Worm (Caenorhabditis elegans): Measurements from ENCODE around the gene nhr-274.

DNA sequence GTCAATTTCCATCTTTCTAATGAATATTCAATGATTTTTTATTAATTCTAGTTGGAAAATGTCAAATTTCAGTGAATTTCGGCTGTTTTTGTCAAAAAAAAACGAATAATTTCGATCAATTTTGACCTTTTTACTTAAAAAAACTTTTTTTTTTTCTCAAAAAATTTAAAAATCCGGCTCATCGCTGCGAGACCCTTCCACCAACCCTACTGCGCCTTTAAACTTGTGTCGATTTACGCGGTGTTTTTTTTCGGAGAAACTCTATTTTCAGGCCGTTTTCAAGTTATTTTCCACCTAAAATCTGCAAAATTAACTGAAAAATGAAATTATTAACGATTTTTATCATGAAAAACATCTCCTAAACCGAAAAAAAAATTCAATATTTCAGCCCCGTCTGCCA, 44.3 kb downstream of the nhr-274 start:
- TF ChIP-seq jun-1 (tag; optimal IDR thresholded peaks at IDR 0.05) (no peak), nhr-48 (tag; optimal IDR thresholded peaks at IDR 0.05) (no peak), F37D6.2 (tag; optimal IDR thresholded peaks at IDR 0.05) (no peak), unc-39 (tag; optimal IDR thresholded peaks at IDR 0.05) (no peak), mep-1 (tag; optimal IDR thresholded peaks at IDR 0.05) (no peak), nhr-237 (tag; optimal IDR thresholded peaks at IDR 0.05) (no peak), egl-27 (tag; optimal IDR thresholded peaks at IDR 0.05) (no peak), ZK337.2 (GFP tag; IDR thresholded peaks at IDR 0.05) (no peak), ces-1 (GFP tag; optimal IDR thresholded peaks at IDR 0.05) (no peak), pqm-1 (tag; optimal IDR thresholded peaks at IDR 0.05) (no peak), hif-1 (tag; optimal IDR thresholded peaks at IDR 0.05) (no peak)

Measured in whole organism, L4 larva.